Worm (Caenorhabditis elegans): ENCODE results near the gene vha-6.

vha-6 gene

ce11 chrII:11438417-11438816, at the start of gene vha-6:
TSS of gene vha-6 (minus strand) at chrII:11438452.
- peak in 1 of 2 experiments; percentile 12 for TF ChIP-seq lin-35 (GFP tag; optimal IDR thresholded peaks at IDR 0.05)
- no peak for TF ChIP-seq lin-13 (GFP tag; optimal IDR thresholded peaks at IDR 0.05)
- TF ChIP-seq nhr-84 (tag; optimal IDR thresholded peaks at IDR 0.05): no peak
- no peak for TF ChIP-seq elt-3 (tag; optimal IDR thresholded peaks at IDR 0.05)
- TF ChIP-seq unc-30 (tag; optimal IDR thresholded peaks at IDR 0.05): no peak

ce11 chrII:11487999-11488398, 49.7 kb upstream of the vha-6 start, which contains the start of gene B0334.13:
TSS of gene B0334.13 (plus strand) at chrII:11488299.
- TF ChIP-seq swsn-7 (tag; optimal IDR thresholded peaks at IDR 0.05) (no peak), dsc-1 (tag; optimal IDR thresholded peaks at IDR 0.05) (no peak), ztf-11 (tag; optimal IDR thresholded peaks at IDR 0.05) (no peak), nhr-84 (tag; optimal IDR thresholded peaks at IDR 0.05) (no peak), skn-1 (tag; optimal IDR thresholded peaks at IDR 0.05) (no peak)

ce11 chrII:11486698-11487234, 48.5 kb upstream of the vha-6 start, which contains the start of gene ttr-18:
TSS of gene ttr-18 (minus strand) at chrII:11486748.
- TF ChIP-seq elt-3 (tag; optimal IDR thresholded peaks at IDR 0.05): peak in 1 of 6 experiments; percentile 40
- peak; percentile 39 for TF ChIP-seq snu-23 (GFP tag; optimal IDR thresholded peaks at IDR 0.05)
- TF ChIP-seq skn-1 (tag; optimal IDR thresholded peaks at IDR 0.05): no peak
- TF ChIP-seq pag-3 (tag; optimal IDR thresholded peaks at IDR 0.05; ENCODE audit: borderline replicate concordance, insufficient read depth): no peak
- peak; percentile 9 for TF ChIP-seq blmp-1 (tag; optimal IDR thresholded peaks at IDR 0.05)
- TF ChIP-seq lin-14 (GFP tag; optimal IDR thresholded peaks at IDR 0.05): peak; percentile 58
- no peak for TF ChIP-seq grh-1 (GFP tag; IDR thresholded peaks at IDR 0.05)
- peak; percentile 16 for TF ChIP-seq nhr-90 (tag; optimal IDR thresholded peaks at IDR 0.05; ENCODE audit: poor library complexity)
- no peak for TF ChIP-seq ceh-8 (GFP tag; optimal IDR thresholded peaks at IDR 0.05)
- TF ChIP-seq nhr-85 (tag): peak; percentile 77
- peak; percentile 28 for TF ChIP-seq nhr-20 (tag; optimal IDR thresholded peaks at IDR 0.05)

- TF ChIP-seq mef-2 (tag; optimal IDR thresholded peaks at IDR 0.05) (no peak), pag-3 (tag; optimal IDR thresholded peaks at IDR 0.05; ENCODE audit: borderline replicate concordance, insufficient read depth) (no peak), lin-14 (GFP tag; optimal IDR thresholded peaks at IDR 0.05) (peak; percentile 17), nhr-85 (tag) (peak; percentile 67), ceh-63 (GFP tag; optimal IDR thresholded peaks at IDR 0.05) (no peak), snu-23 (GFP tag; optimal IDR thresholded peaks at IDR 0.05) (peak; percentile 4), sox-4 (tag; optimal IDR thresholded peaks at IDR 0.05) (no peak), lsy-2 (tag; optimal IDR thresholded peaks at IDR 0.05) (peak in 1 of 2 experiments; percentile 7)
These were observed 46.9 kb upstream of the vha-6 start, which contains the start of gene twk-5 for ce11 chrII:11485200-11485599. TSS of gene twk-5 (minus strand) at chrII:11485300.

- TF ChIP-seq aly-2 (tag; optimal IDR thresholded peaks at IDR 0.05): peak; percentile 69
- TF ChIP-seq ztf-4 (tag; optimal IDR thresholded peaks at IDR 0.05): peak; percentile 14
- peak; percentile 60 for TF ChIP-seq ceh-88 (GFP tag; IDR thresholded peaks at IDR 0.05)
- peak; percentile 79 for TF ChIP-seq nhr-85 (tag)
- TF ChIP-seq zip-4 (GFP tag; optimal IDR thresholded peaks at IDR 0.05): peak; percentile 15
- no peak for TF ChIP-seq hpl-2 (GFP tag; optimal IDR thresholded peaks at IDR 0.05)
- TF ChIP-seq egl-27 (tag; optimal IDR thresholded peaks at IDR 0.05): peak in 1 of 2 experiments; percentile 25
- no peak for TF ChIP-seq mab-9 (GFP tag; IDR thresholded peaks at IDR 0.05)
- no peak for TF ChIP-seq hlh-17 (GFP tag; optimal IDR thresholded peaks at IDR 0.05; ENCODE audit: borderline replicate concordance)
- peak; percentile 19 to 61 (median 59) for TF ChIP-seq dpl-1 (GFP tag; optimal IDR thresholded peaks at IDR 0.05)
- TF ChIP-seq lin-35 (GFP tag; optimal IDR thresholded peaks at IDR 0.05): peak; percentile 69 to 84
- no peak for TF ChIP-seq zag-1 (tag; optimal IDR thresholded peaks at IDR 0.05)
- TF ChIP-seq F16B12.6 (tag; optimal IDR thresholded peaks at IDR 0.05): peak; percentile 46
- peak; percentile 62 for TF ChIP-seq dsc-1 (tag; optimal IDR thresholded peaks at IDR 0.05)
- peak; percentile 70 for TF ChIP-seq fkh-8 (tag; optimal IDR thresholded peaks at IDR 0.05)
- TF ChIP-seq unc-30 (tag; optimal IDR thresholded peaks at IDR 0.05): no peak
- TF ChIP-seq tbx-2 (tag; optimal IDR thresholded peaks at IDR 0.05): peak; percentile 54
- peak; percentile 44; the same call in 1 of the 2 replicates for TF ChIP-seq grh-1 (GFP tag; IDR thresholded peaks at IDR 0.05)
- peak in 2 of 6 experiments; percentile 34 to 51 for TF ChIP-seq elt-3 (tag; optimal IDR thresholded peaks at IDR 0.05)
- TF ChIP-seq nhr-84 (tag; optimal IDR thresholded peaks at IDR 0.05): no peak
- TF ChIP-seq elt-2 (tag; optimal IDR thresholded peaks at IDR 0.05): peak; percentile 50
- no peak for TF ChIP-seq C34B4.2 (tag; optimal IDR thresholded peaks at IDR 0.05)
- TF ChIP-seq ets-5 (GFP tag; IDR thresholded peaks at IDR 0.05): no peak
- peak; percentile 78 for TF ChIP-seq nhr-47 (tag; optimal IDR thresholded peaks at IDR 0.05)
- TF ChIP-seq jun-1 (tag; optimal IDR thresholded peaks at IDR 0.05): peak; percentile 63
- TF ChIP-seq hlh-4 (tag; optimal IDR thresholded peaks at IDR 0.05): no peak
- no peak for TF ChIP-seq mef-2 (tag; optimal IDR thresholded peaks at IDR 0.05)
These were observed 46.3 kb upstream of the vha-6 start for ce11 chrII:11484600-11484999.
